Fruit fly (Drosophila melanogaster): ENCODE data around the gene Tsp.

The Tsp gene

DNA sequence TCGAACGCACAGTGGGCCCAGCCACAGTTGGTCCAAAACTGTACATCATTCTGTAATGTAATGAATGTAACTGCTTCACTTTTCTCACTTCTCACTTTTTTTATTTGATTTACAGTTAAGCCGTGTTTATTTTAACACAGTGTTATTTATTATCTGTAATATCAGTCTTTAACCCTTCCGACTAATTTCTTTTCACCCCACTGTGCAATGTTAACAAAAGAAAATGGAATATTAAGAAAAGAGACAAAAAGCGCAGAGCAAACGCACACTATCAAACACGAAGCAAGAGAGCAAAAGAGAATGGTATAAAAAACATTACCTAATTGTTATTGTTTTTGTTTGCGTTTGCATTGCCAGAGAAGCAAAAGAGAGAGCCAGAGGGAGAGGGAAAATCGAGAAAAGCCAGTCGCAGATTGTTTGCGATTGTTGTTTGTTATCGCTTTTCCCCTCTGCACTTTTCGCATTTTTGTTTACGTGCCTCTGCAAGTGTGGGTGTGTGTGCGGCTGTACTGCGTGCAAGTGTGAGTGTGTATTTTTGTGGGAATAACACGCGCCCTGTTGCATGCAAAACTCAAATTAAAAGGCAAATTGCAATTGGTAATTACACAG lies 61.7 kb downstream of the Tsp start (continued):
- TF ChIP-seq amos (GFP tag; IDR thresholded peaks at IDR 0.05; ENCODE audit: partially characterized antibody) (no peak; the same call in 1 of the 2 replicates), Side (GFP tag; optimal IDR thresholded peaks at IDR 0.05) (peak; percentile 98), Sin3A (optimal IDR thresholded peaks at IDR 0.05) (no peak), pfk (GFP tag; optimal IDR thresholded peaks at IDR 0.05) (peak; percentile 52), CG6175 (GFP tag; IDR thresholded peaks at IDR 0.05) (peak; percentile 90), fd96Cb (tag; optimal IDR thresholded peaks at IDR 0.05) (peak; percentile 98), Ravus (GFP tag; IDR thresholded peaks at IDR 0.05) (peak; percentile 91), Dek (tag; optimal IDR thresholded peaks at IDR 0.05) (peak; percentile 96), Vsx1 (GFP tag; optimal IDR thresholded peaks at IDR 0.05) (peak; percentile 97), CG18619 (GFP tag; optimal IDR thresholded peaks at IDR 0.05) (peak; percentile 97), CG8089 (GFP tag; optimal IDR thresholded peaks at IDR 0.05) (peak; percentile 98), Rfx (GFP tag; IDR thresholded peaks at IDR 0.05) (peak; percentile 97), CG7987 (GFP tag; optimal IDR thresholded peaks at IDR 0.05) (peak; percentile 96), CG34376 (GFP tag; optimal IDR thresholded peaks at IDR 0.05) (peak; percentile 96), jigr1 (GFP tag; IDR thresholded peaks at IDR 0.05) (peak; percentile 95), Fer1 (GFP tag; optimal IDR thresholded peaks at IDR 0.05) (peak; percentile 98), CG17829 (tag; optimal IDR thresholded peaks at IDR 0.05) (peak; percentile 99), E2f2 (GFP tag; IDR thresholded peaks at IDR 0.05) (peak; percentile 87), CG11723 (GFP tag; optimal IDR thresholded peaks at IDR 0.05) (peak; percentile 98), CG9609 (GFP tag; optimal IDR thresholded peaks at IDR 0.05) (peak; percentile 98), lov (optimal IDR thresholded peaks at IDR 0.05) (no peak), lov (GFP tag; IDR thresholded peaks at IDR 0.05) (peak; percentile 95), CG8478 (optimal IDR thresholded peaks at IDR 0.05) (no peak), CG10462 (GFP tag; optimal IDR thresholded peaks at IDR 0.05) (peak; percentile 98), gsb-n (tag; optimal IDR thresholded peaks at IDR 0.05) (peak; percentile 99), Lpt (GFP tag; optimal IDR thresholded peaks at IDR 0.05) (no peak), Awh (GFP tag; IDR thresholded peaks at IDR 0.05) (peak; percentile 98), CG2889 (GFP tag; IDR thresholded peaks at IDR 0.05) (peak; percentile 93), H2.0 (GFP tag; IDR thresholded peaks at IDR 0.05) (peak; percentile 97), hb (GFP tag; IDR thresholded peaks at IDR 0.05; ENCODE audit: partially characterized antibody) (peak; percentile 68; the same call in 2 of the 3 replicates), CG9797 (GFP tag; optimal IDR thresholded peaks at IDR 0.05) (peak; percentile 62), fd102C (GFP tag; optimal IDR thresholded peaks at IDR 0.05) (peak; percentile 93), CG7839 (tag; optimal IDR thresholded peaks at IDR 0.05) (peak; percentile 99), CG32772 (GFP tag; IDR thresholded peaks at IDR 0.05) (peak; percentile 97), CG14050 (GFP tag; IDR thresholded peaks at IDR 0.05) (peak; percentile 97), unpg (GFP tag; optimal IDR thresholded peaks at IDR 0.05) (peak; percentile 99), CG18599 (GFP tag; optimal IDR thresholded peaks at IDR 0.05) (peak; percentile 98), CG12744 (GFP tag; optimal IDR thresholded peaks at IDR 0.05) (peak; percentile 97), wor (GFP tag; IDR thresholded peaks at IDR 0.05) (peak; percentile 96), ATbp (GFP tag; optimal IDR thresholded peaks at IDR 0.05) (peak; percentile 99), CG43689 (GFP tag; IDR thresholded peaks at IDR 0.05) (peak; percentile 93), trem (tag; optimal IDR thresholded peaks at IDR 0.05) (peak; percentile 96), grn (GFP tag; optimal IDR thresholded peaks at IDR 0.05) (peak; percentile 83), ems (GFP tag; optimal IDR thresholded peaks at IDR 0.05) (peak; percentile 99), Sry-δ (GFP tag; optimal IDR thresholded peaks at IDR 0.05) (peak; percentile 70), CG12299 (tag; optimal IDR thresholded peaks at IDR 0.05) (peak; percentile 97), CG6854 (GFP tag; optimal IDR thresholded peaks at IDR 0.05) (peak; percentile 96), Opbp (GFP tag; IDR thresholded peaks at IDR 0.05; ENCODE audit: partially characterized antibody) (peak; percentile 25; the same call in 1 of the 3 replicates), CG12942 (GFP tag; optimal IDR thresholded peaks at IDR 0.05) (peak; percentile 98), shn (GFP tag; optimal IDR thresholded peaks at IDR 0.05) (peak; percentile 98), HLHmδ (GFP tag; optimal IDR thresholded peaks at IDR 0.05) (no peak)
